Fruit fly (Drosophila melanogaster): ENCODE data around the gene CG18234.
A peak's percentile ranks its signal among the peaks of the same experiment; 100 is the strongest.

The CG18234 gene

DNA sequence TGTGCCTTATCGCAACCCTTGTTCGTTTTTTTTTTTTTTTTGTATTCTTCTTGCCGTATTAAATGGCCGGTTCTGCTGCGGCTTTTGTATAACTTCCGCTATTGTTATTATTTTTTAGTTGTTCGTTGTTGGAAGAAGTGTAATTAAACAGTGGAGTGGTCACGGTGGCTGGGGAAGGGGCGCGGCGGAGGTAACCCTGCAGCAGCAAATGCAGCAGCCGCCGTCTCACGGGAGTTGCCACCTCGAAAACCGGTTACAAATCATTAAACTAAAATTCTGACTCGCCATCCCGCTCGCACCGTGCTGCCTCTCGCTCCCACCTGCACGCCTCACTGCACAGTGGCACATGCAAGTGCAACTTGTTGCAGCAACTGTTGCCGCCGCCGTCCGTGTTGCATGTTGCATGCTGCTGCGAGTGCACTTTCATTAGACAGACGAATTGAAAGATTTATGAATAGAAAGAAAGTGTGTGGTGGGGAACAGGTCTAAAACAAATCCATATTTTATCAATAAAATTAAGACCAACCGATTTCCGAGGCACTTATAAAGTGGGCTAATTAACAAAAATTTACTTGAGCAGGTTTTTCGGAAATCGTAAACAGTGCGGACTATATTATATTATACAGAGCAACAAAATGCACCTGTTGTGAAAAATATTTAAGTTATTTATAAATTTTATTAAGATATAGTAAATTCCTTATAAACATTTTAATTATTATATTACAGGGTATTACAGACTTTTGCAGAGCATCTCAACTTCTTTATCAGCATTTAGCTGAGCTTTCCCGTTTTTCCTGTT is 24.6 kb downstream of the CG18234 start (continued):
- no peak for TF ChIP-seq cyc (GFP tag; optimal IDR thresholded peaks at IDR 0.05)
- peak; percentile 26 for TF ChIP-seq dac (GFP tag; optimal IDR thresholded peaks at IDR 0.05)
- TF ChIP-seq Met (GFP tag; optimal IDR thresholded peaks at IDR 0.05): no peak
- no peak for TF ChIP-seq fd85E (GFP tag; optimal IDR thresholded peaks at IDR 0.05)
- TF ChIP-seq achi (GFP tag; optimal IDR thresholded peaks at IDR 0.05): no peak
- TF ChIP-seq acj6 (GFP tag; optimal IDR thresholded peaks at IDR 0.05): no peak
- no peak; the same call in 2 of the 3 replicates for TF ChIP-seq eg (GFP tag; IDR thresholded peaks at IDR 0.05)
- no peak for TF ChIP-seq CG11902 (GFP tag; optimal IDR thresholded peaks at IDR 0.05)
- no peak for TF ChIP-seq CG11294 (GFP tag; IDR thresholded peaks at IDR 0.05)
- no peak for TF ChIP-seq Sox14 (GFP tag; optimal IDR thresholded peaks at IDR 0.05)
- no peak for TF ChIP-seq Hr38 (GFP tag; optimal IDR thresholded peaks at IDR 0.05)
- no peak for TF ChIP-seq CG10631 (GFP tag; optimal IDR thresholded peaks at IDR 0.05)
- TF ChIP-seq CG6276 (GFP tag; optimal IDR thresholded peaks at IDR 0.05): peak; percentile 74
- TF ChIP-seq CG4318 (GFP tag; optimal IDR thresholded peaks at IDR 0.05): peak; percentile 51
- no peak for TF ChIP-seq CG31627 (GFP tag; optimal IDR thresholded peaks at IDR 0.05)
- peak; percentile 82 for TF ChIP-seq CG32006 (GFP tag; optimal IDR thresholded peaks at IDR 0.05)
- no peak for TF ChIP-seq spab (GFP tag; optimal IDR thresholded peaks at IDR 0.05)
- no peak for TF ChIP-seq CG6854 (GFP tag; optimal IDR thresholded peaks at IDR 0.05)
- TF ChIP-seq CG3919 (GFP tag; optimal IDR thresholded peaks at IDR 0.05): no peak
- TF ChIP-seq ss (GFP tag; optimal IDR thresholded peaks at IDR 0.05): peak; percentile 58 to 69
- peak; percentile 30 for TF ChIP-seq svp (GFP tag)
- TF ChIP-seq CG6163 (GFP tag; IDR thresholded peaks at IDR 0.05): 0 out of 3 replicates have a peak, but pooled peaks have one; percentile 16
- TF ChIP-seq CG6808 (GFP tag; optimal IDR thresholded peaks at IDR 0.05): peak; percentile 15

DNA sequence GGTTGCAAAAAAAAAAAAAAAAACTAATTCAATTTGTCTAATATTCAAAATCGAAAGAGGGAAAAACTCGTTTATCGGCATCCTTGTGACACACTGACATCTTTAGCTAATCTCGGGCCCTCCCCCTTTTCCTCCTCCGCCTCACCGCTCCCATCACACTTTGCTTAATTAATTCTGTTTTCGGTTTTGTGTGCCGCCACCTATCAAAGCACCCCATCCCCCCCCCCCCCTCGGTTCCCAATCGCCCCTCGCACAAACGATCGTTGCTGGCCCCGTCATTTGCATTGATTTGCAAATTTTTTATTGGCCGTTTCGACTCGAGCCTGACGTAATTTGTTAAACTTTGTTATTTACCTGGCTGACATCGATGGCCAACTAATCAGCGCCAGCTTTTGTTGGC is 25.2 kb downstream of the CG18234 start:
- TF ChIP-seq CG16779 (tag; optimal IDR thresholded peaks at IDR 0.05): no peak
- TF ChIP-seq CG11294 (GFP tag; IDR thresholded peaks at IDR 0.05): no peak
- no peak for TF ChIP-seq CG6163 (GFP tag; IDR thresholded peaks at IDR 0.05)
- TF ChIP-seq CG10669 (GFP tag; optimal IDR thresholded peaks at IDR 0.05): no peak
- 0 out of 3 replicates have a peak, but pooled peaks have one; percentile 15 for TF ChIP-seq eg (GFP tag; IDR thresholded peaks at IDR 0.05)
- no peak for TF ChIP-seq svp (GFP tag)
- TF ChIP-seq CG6276 (GFP tag; optimal IDR thresholded peaks at IDR 0.05): peak; percentile 6
- no peak for TF ChIP-seq CG11902 (GFP tag; optimal IDR thresholded peaks at IDR 0.05)
- TF ChIP-seq ss (GFP tag; optimal IDR thresholded peaks at IDR 0.05): no peak
- TF ChIP-seq dsx (GFP tag; optimal IDR thresholded peaks at IDR 0.05; ENCODE audit: poor library complexity, severe bottlenecking): no peak
- TF ChIP-seq CG6854 (GFP tag; optimal IDR thresholded peaks at IDR 0.05): no peak

DNA sequence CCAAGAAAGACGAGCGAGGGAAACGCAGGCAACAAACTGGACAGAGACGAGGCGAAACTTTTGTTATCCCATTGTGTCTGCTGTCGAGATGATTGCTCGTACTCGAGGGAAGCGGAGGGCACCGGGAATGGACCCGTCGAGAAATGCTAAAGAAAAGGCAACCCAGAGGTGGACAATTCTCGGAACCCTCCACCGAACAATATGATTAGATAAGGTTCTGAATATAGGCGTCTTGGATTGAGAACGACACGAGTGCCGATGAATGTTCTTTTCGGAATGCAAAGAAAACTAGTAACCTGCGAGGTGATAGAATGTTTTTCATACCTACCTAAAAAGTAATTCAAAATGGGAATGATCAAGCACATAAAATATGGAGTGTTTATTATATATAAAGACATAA is 26.6 kb downstream of the CG18234 start:
- TF ChIP-seq eg (GFP tag; IDR thresholded peaks at IDR 0.05) (no peak), Gug (GFP tag; IDR thresholded peaks at IDR 0.05) (no peak), topi (GFP tag; optimal IDR thresholded peaks at IDR 0.05) (no peak), vri (GFP tag; optimal IDR thresholded peaks at IDR 0.05) (no peak), cyc (GFP tag; optimal IDR thresholded peaks at IDR 0.05) (no peak), pdm3 (GFP tag; optimal IDR thresholded peaks at IDR 0.05) (no peak), CG31627 (GFP tag; optimal IDR thresholded peaks at IDR 0.05) (no peak), CG9139 (GFP tag; optimal IDR thresholded peaks at IDR 0.05) (no peak)

DNA sequence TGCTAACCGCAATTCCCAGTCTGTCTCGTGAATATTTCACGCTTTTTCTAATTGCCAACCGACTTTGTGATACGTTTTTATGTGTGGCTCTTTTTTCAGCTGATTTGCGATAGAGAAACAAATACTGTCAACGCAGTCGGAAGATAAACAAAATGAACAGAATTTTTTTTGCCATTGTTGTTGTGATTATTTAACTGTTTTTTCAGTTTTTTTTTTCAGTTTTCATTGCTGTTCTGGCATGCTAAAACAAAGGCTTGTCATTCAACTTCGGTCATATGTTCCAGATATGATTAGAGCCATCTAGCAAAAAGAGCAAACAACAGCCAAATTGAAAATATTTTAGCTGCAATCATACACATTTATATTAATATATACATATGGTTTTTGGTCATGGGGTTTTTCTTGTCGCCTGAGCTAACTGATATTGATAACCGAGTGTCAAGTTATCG is 29.0 kb downstream of the CG18234 start:
- no peak for TF ChIP-seq svp (GFP tag)
- TF ChIP-seq Sox14 (GFP tag; optimal IDR thresholded peaks at IDR 0.05): no peak
- no peak for TF ChIP-seq CG8119 (GFP tag; IDR thresholded peaks at IDR 0.05)
- no peak for TF ChIP-seq eg (GFP tag; IDR thresholded peaks at IDR 0.05)
- TF ChIP-seq fkh (GFP tag; optimal IDR thresholded peaks at IDR 0.05): peak; percentile 64
- no peak for TF ChIP-seq CG15336 (GFP tag; IDR thresholded peaks at IDR 0.05)
- TF ChIP-seq vri (GFP tag; optimal IDR thresholded peaks at IDR 0.05): peak; percentile 93
- peak; percentile 58 for TF ChIP-seq Eip93F (GFP tag; optimal IDR thresholded peaks at IDR 0.05)

All from whole organism, prepupa.